Worm (Caenorhabditis elegans): ENCODE measurements around the gene mdt-15.

- TF ChIP-seq pha-4 (tag; optimal IDR thresholded peaks at IDR 0.05) (no peak), rnt-1 (tag; optimal IDR thresholded peaks at IDR 0.05) (no peak), unc-86 (tag; optimal IDR thresholded peaks at IDR 0.05) (no peak), sdc-2 (tag; optimal IDR thresholded peaks at IDR 0.05) (no peak), unc-55 (GFP tag; optimal IDR thresholded peaks at IDR 0.05) (no peak), elt-2 (tag; optimal IDR thresholded peaks at IDR 0.05) (no peak), F13H6.1 (tag; optimal IDR thresholded peaks at IDR 0.05) (no peak), ama-1 (optimal IDR thresholded peaks at IDR 0.05) (no peak), ceh-34 (tag; optimal IDR thresholded peaks at IDR 0.05) (no peak), ceh-24 (tag; optimal IDR thresholded peaks at IDR 0.05) (no peak), nfya-1 (tag; optimal IDR thresholded peaks at IDR 0.05) (no peak), dve-1 (tag; optimal IDR thresholded peaks at IDR 0.05) (no peak), hlh-8 (tag; optimal IDR thresholded peaks at IDR 0.05) (no peak)
These were observed 21.6 kb downstream of the mdt-15 start for ce11 chrIII:5811957-5812356.
